Fruit fly (Drosophila melanogaster) Kc167 (cell line): Measurements from ENCODE around the gene Acbp5.

Experiments
- Myc ChIP-seq: fragments of >200 bp; optimal IDR thresholded peaks from 2 replicates; lab custom pipeline; 2017; ENCODE audit warnings: missing external identifiers
- Sin3A ChIP-seq: fragments of >200 bp; optimal IDR thresholded peaks from 2 replicates; lab custom pipeline; 2018; ENCODE audit warnings: missing external identifiers
- h ChIP-seq: fragments of >200 bp; optimal IDR thresholded peaks from 3 replicates; lab custom pipeline; 2018; ENCODE audit warnings: missing external identifiers
- insv ChIP-seq: fragments of >200 bp; optimal IDR thresholded peaks from 3 replicates; lab custom pipeline; 2018; ENCODE audit warnings: missing external identifiers
- psq ChIP-seq: fragments of >200 bp; optimal IDR thresholded peaks from 2 replicates; lab custom pipeline; 2017; ENCODE audit warnings: missing external identifiers
- ttk ChIP-seq: sonication (Bioruptor generic); optimal IDR thresholded peaks from 2 replicates; lab custom pipeline; 2017; ENCODE audit warnings: missing external identifiers

Gene Acbp5

DNA sequence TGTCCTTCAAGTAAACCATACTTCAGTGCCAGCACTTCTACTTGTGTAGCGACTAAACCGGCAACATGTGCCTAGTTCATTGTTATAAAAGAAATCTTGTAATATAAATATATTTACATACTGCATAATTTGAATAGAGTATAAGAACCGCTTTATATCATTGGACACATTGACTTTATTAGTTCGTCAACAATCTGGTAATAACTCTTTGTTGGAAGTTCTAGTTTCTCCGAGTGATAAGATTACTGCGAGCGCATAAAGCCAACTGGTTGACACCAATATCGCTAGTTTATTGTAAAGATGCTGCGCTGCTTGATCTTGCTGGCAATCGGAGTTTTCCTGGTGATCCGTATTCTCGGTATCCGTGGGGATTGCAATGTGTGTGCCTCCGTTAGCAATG lies 19.9 kb upstream of the Acbp5 start, which contains the start of gene CG13308:
Gene CG13308, plus strand, starts transcription at position 301 of the 400 bp plus-strand sequence.
- TF ChIP-seq insv (lab: Kevin White, UChicago): no peak
- TF ChIP-seq psq: no peak
- no peak for TF ChIP-seq h
- no peak for TF ChIP-seq Myc (lab: Kevin White, UChicago)
- TF ChIP-seq Sin3A (lab: Kevin White, UChicago): no peak
- TF ChIP-seq ttk: no peak

DNA sequence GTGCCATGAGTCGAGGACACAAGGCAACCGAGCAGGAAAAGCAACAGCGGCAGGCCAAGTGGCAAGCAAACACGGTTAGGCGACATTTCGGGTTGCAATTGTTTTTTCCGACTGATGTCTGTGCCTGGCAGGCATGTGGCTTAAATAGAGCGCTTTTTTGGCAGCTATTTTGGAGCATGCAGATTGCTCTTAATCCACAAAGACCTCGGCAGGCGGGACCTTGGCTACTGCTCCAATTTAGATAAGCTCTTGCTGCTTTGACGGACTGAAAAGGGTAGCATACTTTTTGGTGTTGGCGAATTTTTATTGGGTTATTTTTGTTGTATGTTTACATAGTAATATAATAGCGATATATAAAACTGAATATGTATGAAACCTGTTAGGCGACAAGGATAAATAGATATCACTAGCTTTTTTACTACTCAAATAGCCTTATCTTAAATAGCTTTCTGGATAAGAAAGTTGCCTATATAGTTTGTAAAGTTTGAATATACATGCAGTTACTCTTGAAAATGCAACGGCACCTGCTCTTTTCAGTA lies 18.8 kb upstream of the Acbp5 start, which contains the start of the genes CG13312 and CG32024:
Gene CG13312, minus strand, starts transcription at position 101 of the 539 bp plus-strand sequence.
Gene CG32024, plus strand, starts transcription at position 489 of the 539 bp plus-strand sequence.
- TF ChIP-seq ttk (no peak), Sin3A (lab: Kevin White, UChicago) (no peak), insv (lab: Kevin White, UChicago) (no peak), psq (no peak), Myc (lab: Kevin White, UChicago) (no peak), h (no peak)

DNA sequence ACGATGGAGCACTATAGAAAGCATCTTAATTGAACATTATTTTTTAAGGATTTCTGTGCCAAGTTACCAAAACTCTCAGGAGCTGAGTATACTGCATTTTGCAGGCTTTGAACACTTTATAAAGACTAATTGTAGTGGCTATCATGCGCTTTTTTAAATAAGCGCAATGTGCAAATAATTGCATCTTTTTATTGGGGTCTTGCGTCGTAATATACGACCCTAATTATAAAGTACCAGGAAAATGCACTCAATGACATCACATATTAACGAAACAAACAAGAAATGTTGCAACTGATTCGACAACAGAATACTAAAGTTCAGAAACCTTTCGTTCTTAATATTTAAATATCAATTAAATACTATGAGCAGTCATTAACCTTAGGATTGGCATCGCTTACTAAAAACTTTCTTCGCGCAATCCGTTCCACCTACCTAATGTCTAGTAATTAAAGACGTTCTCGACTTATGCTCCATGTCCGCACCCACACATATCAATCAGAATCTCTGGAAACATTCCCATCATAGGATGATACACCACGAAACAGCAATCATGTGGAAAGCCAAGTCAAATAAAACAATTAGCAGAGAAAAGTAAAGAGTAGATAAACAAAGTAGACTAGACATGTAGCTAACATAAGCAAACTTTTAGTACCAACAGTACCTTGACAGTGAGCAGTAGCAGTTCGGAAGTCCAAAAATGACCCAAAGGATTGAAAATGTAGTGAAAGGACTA lies 15.9 kb upstream of the Acbp5 start, which contains the start of the genes CG32023 and CG34427:
Gene CG32023, minus strand, starts transcription at position 101 of the 733 bp plus-strand sequence.
Gene CG34427, plus strand, starts transcription at position 683 of the 733 bp plus-strand sequence.
- TF ChIP-seq h (no peak), insv (lab: Kevin White, UChicago) (no peak), ttk (no peak), Myc (lab: Kevin White, UChicago) (no peak), Sin3A (lab: Kevin White, UChicago) (no peak), psq (no peak)

- TF ChIP-seq insv (lab: Kevin White, UChicago) (no peak), h (no peak), psq (no peak), ttk (no peak), Sin3A (lab: Kevin White, UChicago) (no peak), Myc (lab: Kevin White, UChicago) (no peak)
Measured at dm6 chr3L:8802064-8802463, 13.7 kb upstream of the Acbp5 start, which contains the start of the genes CG13311 and CG34426. Gene CG13311, minus strand, starts transcription at chr3L:8802164. Gene CG34426, plus strand, starts transcription at chr3L:8802463.

DNA sequence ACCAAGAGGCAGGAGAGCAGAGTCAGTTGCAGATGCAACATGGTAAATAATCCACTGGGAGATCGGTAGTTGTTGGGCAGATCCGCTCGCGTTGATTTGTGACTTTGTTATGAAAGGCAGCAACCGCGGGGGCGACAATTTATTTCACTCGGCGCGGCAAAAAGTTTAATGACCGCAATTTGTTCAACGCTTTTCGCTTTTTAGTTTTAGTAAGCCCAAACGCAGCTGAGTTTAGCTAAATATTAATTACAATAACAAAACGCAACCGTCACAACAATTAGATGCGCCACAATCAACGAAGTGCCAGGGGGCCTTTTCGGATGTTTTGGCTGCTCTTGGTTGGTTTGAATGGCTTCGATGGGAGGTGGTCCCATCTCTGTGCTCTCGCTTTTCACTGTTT lies 12.1 kb upstream of the Acbp5 start, which contains the start of gene CG13310:
Gene CG13310, minus strand, starts transcription at position 101 of the 400 bp plus-strand sequence.
- TF ChIP-seq h (no peak), Sin3A (lab: Kevin White, UChicago) (no peak), Myc (lab: Kevin White, UChicago) (no peak), ttk (no peak), psq (no peak), insv (lab: Kevin White, UChicago) (no peak)

DNA sequence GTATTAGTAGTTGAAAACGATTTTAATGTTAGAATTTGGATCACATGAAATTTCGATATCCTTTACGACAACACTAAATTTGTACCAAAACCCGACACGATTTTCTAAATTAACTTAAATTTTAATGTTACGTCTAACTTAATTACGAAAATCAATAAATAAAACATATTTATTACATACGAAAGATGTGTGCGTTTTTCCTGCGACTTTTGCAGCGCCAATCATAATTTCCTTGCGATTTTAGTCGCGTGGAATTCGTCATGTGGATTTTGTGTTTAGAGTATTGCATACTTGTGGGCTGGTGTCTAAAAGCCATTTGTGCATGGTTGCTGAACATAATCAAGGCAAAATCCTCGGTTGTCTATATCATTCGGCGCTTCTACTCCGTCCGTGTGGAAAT lies 10.2 kb upstream of the Acbp5 start:
- no peak for TF ChIP-seq Myc (lab: Kevin White, UChicago)
- TF ChIP-seq psq: no peak
- no peak for TF ChIP-seq insv (lab: Kevin White, UChicago)
- TF ChIP-seq ttk: no peak
- TF ChIP-seq Sin3A (lab: Kevin White, UChicago): no peak
- TF ChIP-seq h: no peak

DNA sequence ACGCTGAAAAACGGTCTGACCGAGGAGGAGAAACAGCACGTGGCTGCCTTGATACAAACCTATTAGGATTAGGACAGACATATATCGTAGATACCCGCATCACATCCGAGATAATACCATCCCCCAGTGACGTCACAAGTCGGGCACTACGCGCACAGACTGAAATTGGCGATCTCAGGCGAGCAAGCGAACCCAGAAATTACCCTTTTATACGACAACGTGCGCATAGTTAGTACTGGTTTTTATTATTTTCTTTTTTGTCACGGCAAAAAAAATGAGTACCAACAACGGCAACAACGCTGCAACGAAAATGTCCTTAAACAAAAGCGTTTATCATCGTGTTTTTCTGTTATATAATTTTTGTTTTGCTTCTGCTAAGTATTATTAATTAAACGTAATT lies 9.8 kb upstream of the Acbp5 start:
- TF ChIP-seq ttk: no peak
- TF ChIP-seq Sin3A (lab: Kevin White, UChicago): no peak
- no peak for TF ChIP-seq insv (lab: Kevin White, UChicago)
- no peak for TF ChIP-seq Myc (lab: Kevin White, UChicago)
- no peak for TF ChIP-seq psq
- no peak for TF ChIP-seq h

- no peak for TF ChIP-seq insv (lab: Kevin White, UChicago)
- no peak for TF ChIP-seq h
- TF ChIP-seq Myc (lab: Kevin White, UChicago): no peak
- no peak for TF ChIP-seq ttk
- no peak for TF ChIP-seq Sin3A (lab: Kevin White, UChicago)
- TF ChIP-seq psq: no peak
Measured at dm6 chr3L:8787701-8788100, 644 bp downstream of the Acbp5 start.

DNA sequence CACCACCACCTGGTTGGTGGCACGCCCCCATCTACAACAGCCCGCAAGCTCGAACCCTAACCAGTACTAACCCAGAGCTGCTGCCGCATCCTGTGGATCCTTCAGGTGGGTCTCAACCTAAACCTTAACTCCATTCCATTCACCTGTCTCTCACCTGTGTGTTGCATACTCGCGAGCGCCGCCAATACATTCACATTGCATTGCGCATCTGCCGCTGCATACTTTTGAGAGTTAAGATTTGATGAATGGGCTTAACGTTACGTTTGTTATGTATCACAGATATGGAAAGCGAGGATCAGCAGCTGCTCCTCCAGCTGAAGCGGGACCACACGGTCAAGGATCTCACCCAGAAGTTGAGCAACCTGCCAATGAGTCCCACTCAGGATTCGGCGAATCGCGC lies 1.1 kb downstream of the Acbp5 start:
- TF ChIP-seq h (no peak), Sin3A (lab: Kevin White, UChicago) (no peak), insv (lab: Kevin White, UChicago) (no peak), Myc (lab: Kevin White, UChicago) (no peak), psq (no peak), ttk (no peak)

- no peak for TF ChIP-seq insv (lab: Kevin White, UChicago)
- TF ChIP-seq Myc (lab: Kevin White, UChicago): no peak
- no peak for TF ChIP-seq ttk
- TF ChIP-seq psq: no peak
- no peak for TF ChIP-seq h
- TF ChIP-seq Sin3A (lab: Kevin White, UChicago): no peak
Measured at dm6 chr3L:8783299-8783698, 5.0 kb downstream of the Acbp5 start.

DNA sequence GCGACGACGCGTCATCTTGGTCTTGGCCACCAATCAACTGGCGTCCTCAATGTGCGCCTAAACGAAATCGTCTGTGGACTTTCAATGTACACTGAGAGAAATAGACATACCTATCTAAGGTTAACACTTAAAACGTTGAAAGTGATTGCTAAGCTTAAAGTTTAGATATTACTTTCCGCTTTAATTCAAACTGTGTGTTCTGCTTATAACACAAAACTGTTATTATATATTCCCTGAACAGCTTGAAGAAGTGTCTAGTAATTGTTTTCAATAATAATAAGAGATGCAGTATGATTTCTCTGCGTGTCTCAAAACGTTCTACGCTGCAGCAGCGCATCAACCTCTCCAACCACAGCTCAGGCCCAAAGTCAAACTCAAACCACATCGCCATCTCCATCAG lies 6.4 kb downstream of the Acbp5 start:
- TF ChIP-seq Myc (lab: Kevin White, UChicago) (no peak), h (no peak), Sin3A (lab: Kevin White, UChicago) (no peak), ttk (no peak), psq (no peak), insv (lab: Kevin White, UChicago) (no peak)

- no peak for TF ChIP-seq h
- no peak for TF ChIP-seq ttk
- no peak for TF ChIP-seq psq
- TF ChIP-seq Myc (lab: Kevin White, UChicago): no peak
- TF ChIP-seq insv (lab: Kevin White, UChicago): no peak
- no peak for TF ChIP-seq Sin3A (lab: Kevin White, UChicago)
Measured at dm6 chr3L:8780723-8781296, 7.5 kb downstream of the Acbp5 start.
